Worm (Caenorhabditis elegans): ENCODE results near the gene ZK970.8.
A peak's percentile ranks its signal among the peaks of the same experiment; 100 is the strongest.

The ZK970.8 gene

DNA sequence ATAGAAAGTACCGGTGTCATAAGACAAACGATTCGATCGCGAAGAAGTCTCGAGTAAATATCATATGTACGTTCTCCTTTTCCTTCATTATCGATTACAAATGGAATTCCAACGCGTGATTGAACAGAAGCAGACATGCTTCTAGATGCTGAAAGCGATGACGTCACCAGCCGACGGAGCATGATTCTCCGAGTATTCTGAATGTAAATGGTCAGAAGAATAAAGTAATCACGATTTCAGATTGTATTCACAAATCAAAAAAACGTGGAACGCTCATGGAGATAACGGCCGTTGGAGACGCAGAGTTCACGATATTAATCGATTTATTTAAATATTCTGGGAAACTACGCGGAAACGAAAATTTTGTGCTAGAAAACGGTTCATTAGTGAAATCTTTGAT lies 6.8 kb upstream of the ZK970.8 start, which contains the start of gene clpp-1 (continued):
- TF ChIP-seq snpc-3.4 (tag; optimal IDR thresholded peaks at IDR 0.05) (peak; percentile 5), atf-7 (tag; optimal IDR thresholded peaks at IDR 0.05) (peak; percentile 74), ZK185.1 (tag; optimal IDR thresholded peaks at IDR 0.05; ENCODE audit: poor library complexity, severe bottlenecking) (no peak), ekl-4 (GFP tag; IDR thresholded peaks at IDR 0.05) (no peak), lir-1 (GFP tag; conservative IDR thresholded peaks at IDR 0.05) (no peak), aptf-3 (GFP tag; IDR thresholded peaks at IDR 0.05) (no peak), madf-3 (GFP tag; IDR thresholded peaks at IDR 0.05) (no peak), dox-1 (GFP tag; IDR thresholded peaks at IDR 0.05) (no peak), lsl-1 (GFP tag; optimal IDR thresholded peaks at IDR 0.05) (no peak), ceh-40 (GFP tag; IDR thresholded peaks at IDR 0.05) (no peak), rcor-1 (GFP tag; IDR thresholded peaks at IDR 0.05) (no peak), dpff-1 (tag; optimal IDR thresholded peaks at IDR 0.05) (no peak), sptf-2 (GFP tag; optimal IDR thresholded peaks at IDR 0.05) (no peak), lag-1 (GFP tag; IDR thresholded peaks at IDR 0.05) (no peak), Y79H2A.3 (GFP tag; conservative IDR thresholded peaks at IDR 0.05) (no peak), B0336.3 (GFP tag; IDR thresholded peaks at IDR 0.05) (peak; percentile 23; the same call in 1 of the 2 replicates), unc-62 (GFP tag; optimal IDR thresholded peaks at IDR 0.05) (no peak), madf-6 (GFP tag; IDR thresholded peaks at IDR 0.05) (no peak), K11D2.4 (GFP tag; IDR thresholded peaks at IDR 0.05) (0 out of 2 replicates have a peak, but pooled peaks have one; percentile 14), F57A8.1 (GFP tag; optimal IDR thresholded peaks at IDR 0.05) (no peak), die-1 (tag; optimal IDR thresholded peaks at IDR 0.05) (no peak), ztf-28 (GFP tag; IDR thresholded peaks at IDR 0.05) (no peak), lin-54 (GFP tag; optimal IDR thresholded peaks at IDR 0.05) (peak; percentile 17), Y53G8AR.9 (GFP tag; conservative IDR thresholded peaks at IDR 0.05) (peak; percentile 50; the same call in 1 of the 2 replicates), ceh-79 (tag; optimal IDR thresholded peaks at IDR 0.05) (no peak), ztf-6 (GFP tag; IDR thresholded peaks at IDR 0.05) (no peak), nfya-1 (tag; optimal IDR thresholded peaks at IDR 0.05; ENCODE audit: borderline replicate concordance, insufficient read depth) (no peak), madf-10 (tag; optimal IDR thresholded peaks at IDR 0.05) (no peak), ceh-27 (GFP tag; optimal IDR thresholded peaks at IDR 0.05) (no peak), mel-28 (tag; optimal IDR thresholded peaks at IDR 0.05; ENCODE audit: borderline replicate concordance) (peak; percentile 39), C17E4.6 (GFP tag; IDR thresholded peaks at IDR 0.05) (no peak), hlh-12 (tag; optimal IDR thresholded peaks at IDR 0.05) (no peak), T26A5.8 (tag; optimal IDR thresholded peaks at IDR 0.05) (no peak), zim-3 (tag; optimal IDR thresholded peaks at IDR 0.05) (no peak), Y53F4B.3 (GFP tag; IDR thresholded peaks at IDR 0.05) (no peak), B0019.2 (GFP tag; conservative IDR thresholded peaks at IDR 0.05) (no peak), madf-8 (GFP tag; conservative IDR thresholded peaks at IDR 0.05) (no peak), nhr-120 (GFP tag; IDR thresholded peaks at IDR 0.05) (no peak), ztf-22 (GFP tag; optimal IDR thresholded peaks at IDR 0.05) (no peak), T07F8.4 (tag; optimal IDR thresholded peaks at IDR 0.05) (no peak), Y56A3A.18 (GFP tag; IDR thresholded peaks at IDR 0.05) (no peak), hlh-26 (GFP tag; conservative IDR thresholded peaks at IDR 0.05) (no peak), ztf-18 (tag; optimal IDR thresholded peaks at IDR 0.05) (no peak), F10E7.11 (tag; optimal IDR thresholded peaks at IDR 0.05) (peak; percentile 2), somi-1 (GFP tag; optimal IDR thresholded peaks at IDR 0.05) (no peak), F55B11.4 (tag; optimal IDR thresholded peaks at IDR 0.05; ENCODE audit: borderline replicate concordance, insufficient read depth) (no peak), nfyb-1 (GFP tag; IDR thresholded peaks at IDR 0.05) (peak; percentile 43; the same call in 1 of the 2 replicates), him-1 (tag; optimal IDR thresholded peaks at IDR 0.05) (no peak), F22D6.2 (tag; optimal IDR thresholded peaks at IDR 0.05) (no peak), hsf-1 (GFP tag; IDR thresholded peaks at IDR 0.05) (no peak)
